Worm (Caenorhabditis elegans): ENCODE measurements around the gene nra-1.

DNA sequence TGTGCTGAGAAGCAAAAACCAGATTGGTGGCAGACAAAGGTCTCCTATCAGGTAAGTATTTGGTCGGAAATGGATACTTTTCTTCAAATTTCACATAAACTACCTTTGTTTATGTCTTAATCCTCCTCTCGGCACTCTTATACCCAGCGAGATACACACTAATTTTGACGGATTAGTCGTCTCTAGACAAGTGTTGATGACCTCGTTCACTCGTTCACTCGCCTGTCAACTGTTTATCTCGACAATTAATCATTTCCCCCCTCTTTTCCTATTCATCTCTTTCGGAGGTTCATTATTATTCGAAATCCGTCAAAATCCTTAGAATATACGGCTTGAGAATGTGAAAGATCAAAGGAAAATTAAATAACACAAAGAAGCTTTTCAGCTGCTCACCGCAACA, 14.3 kb downstream of the nra-1 start:
- TF ChIP-seq lin-38 (GFP tag; IDR thresholded peaks at IDR 0.05) (no peak), skn-1 (tag; optimal IDR thresholded peaks at IDR 0.05) (no peak), snpc-4 (tag; optimal IDR thresholded peaks at IDR 0.05) (no peak), lsy-2 (tag; optimal IDR thresholded peaks at IDR 0.05) (no peak), egl-27 (tag; optimal IDR thresholded peaks at IDR 0.05) (no peak), ama-1 (optimal IDR thresholded peaks at IDR 0.05) (no peak), hlh-11 (tag; optimal IDR thresholded peaks at IDR 0.05) (no peak), pha-4 (GFP tag; IDR thresholded peaks at IDR 0.05) (no peak), pha-4 (tag; optimal IDR thresholded peaks at IDR 0.05) (no peak), spr-1 (tag; optimal IDR thresholded peaks at IDR 0.05) (no peak), tag-97 (GFP tag; IDR thresholded peaks at IDR 0.05) (no peak), rbr-2 (tag; optimal IDR thresholded peaks at IDR 0.05) (no peak)
